Fruit fly (Drosophila melanogaster) whole organism, embryonic: ENCODE measurements around the gene CaMKI.

ENCODE experiments used
- BEAF-32 ChIP-seq: fragments of 200-800 bp; sonication (Bioruptor generic); optimal IDR thresholded peaks from 3 replicates; lab custom pipeline; 2017; ENCODE audit warnings: missing biosample characterization, missing genetic modification characterization, mild to moderate bottlenecking, moderate library complexity, missing genetic modification reagents
- Bgb ChIP-seq: fragments of 200-800 bp; sonication (Bioruptor generic); IDR thresholded peaks from 2 replicates; pipeline ENCODE4 v1.3.6; 2022; ENCODE audit warnings: missing biosample characterization, missing genetic modification characterization; ENCODE audit not compliant: partially characterized antibody
- Bteb2 ChIP-seq: fragments of 200-800 bp; sonication (Bioruptor generic); optimal IDR thresholded peaks from 2 replicates; lab custom pipeline; 2016; ENCODE audit warnings: missing biosample characterization, missing genetic modification characterization
- CG10565 ChIP-seq: fragments of 200-800 bp; sonication (Bioruptor generic); optimal IDR thresholded peaks from 3 replicates; lab custom pipeline; 2016; ENCODE audit warnings: missing biosample characterization, mild to moderate bottlenecking, missing genetic modification characterization
- CG13287 ChIP-seq: fragments of 200-800 bp; sonication (Bioruptor generic); IDR thresholded peaks from 2 replicates; pipeline ENCODE4 v1.3.6; 2022; ENCODE audit warnings: missing biosample characterization, missing genetic modification characterization; ENCODE audit not compliant: partially characterized antibody
- CG13296 ChIP-seq: fragments of 200-800 bp; sonication (Bioruptor generic); optimal IDR thresholded peaks from 3 replicates; lab custom pipeline; 2018; ENCODE audit warnings: missing biosample characterization, mild to moderate bottlenecking, missing genetic modification characterization
- CG15479 ChIP-seq: fragments of 200-800 bp; sonication (Bioruptor generic); optimal IDR thresholded peaks from 3 replicates; lab custom pipeline; 2019; ENCODE audit warnings: missing biosample characterization, mild to moderate bottlenecking, missing genetic modification characterization, moderate library complexity
- CG15696 ChIP-seq: fragments of 200-800 bp; sonication (Bioruptor generic); optimal IDR thresholded peaks from 2 replicates; lab custom pipeline; 2019; ENCODE audit warnings: missing biosample characterization, mild to moderate bottlenecking, missing genetic modification characterization, moderate library complexity
- CG16863 ChIP-seq: fragments of 200-800 bp; sonication (Bioruptor generic); optimal IDR thresholded peaks from 3 replicates; lab custom pipeline; 2016; ENCODE audit warnings: missing biosample characterization, missing genetic modification characterization
- CG17568 ChIP-seq: fragments of 200-800 bp; sonication (Bioruptor generic); optimal IDR thresholded peaks from 2 replicates; lab custom pipeline; 2018; ENCODE audit warnings: missing biosample characterization, mild to moderate bottlenecking, missing genetic modification characterization, moderate library complexity
- CG1792 ChIP-seq: fragments of 200-800 bp; sonication (Bioruptor generic); optimal IDR thresholded peaks from 2 replicates; lab custom pipeline; 2016; ENCODE audit warnings: missing biosample characterization, missing genetic modification characterization
- CG18011 ChIP-seq: fragments of 200-800 bp; sonication (Bioruptor generic); optimal IDR thresholded peaks from 2 replicates; lab custom pipeline; 2017; ENCODE audit warnings: missing biosample characterization, missing genetic modification characterization, mild to moderate bottlenecking, moderate library complexity, missing genotype
- CG2678 ChIP-seq: fragments of 200-800 bp; sonication (Bioruptor generic); optimal IDR thresholded peaks from 3 replicates; lab custom pipeline; 2019; ENCODE audit warnings: missing biosample characterization, mild to moderate bottlenecking, missing genetic modification characterization, moderate library complexity
- CG34376 ChIP-seq: fragments of 200-800 bp; sonication (Bioruptor generic); optimal IDR thresholded peaks from 2 replicates; lab custom pipeline; 2018; ENCODE audit warnings: missing biosample characterization, mild to moderate bottlenecking, missing genetic modification characterization
- CG3838 ChIP-seq: fragments of 200-800 bp; sonication (Bioruptor generic); optimal IDR thresholded peaks from 3 replicates; lab custom pipeline; 2016; ENCODE audit warnings: missing biosample characterization, missing genetic modification characterization
- CG8924 ChIP-seq: fragments of 200-800 bp; optimal IDR thresholded peaks from 3 replicates; lab custom pipeline; 2019; ENCODE audit warnings: missing biosample characterization, mild to moderate bottlenecking, missing genetic modification characterization, moderate library complexity
- CG9727 ChIP-seq: fragments of 200-800 bp; sonication (Bioruptor generic); optimal IDR thresholded peaks from 3 replicates; lab custom pipeline; 2017; ENCODE audit warnings: missing biosample characterization, mild to moderate bottlenecking, missing genetic modification characterization
- CoRest ChIP-seq: fragments of 200-800 bp; sonication (Bioruptor generic); optimal IDR thresholded peaks from 3 replicates; lab custom pipeline; 2018; ENCODE audit warnings: missing biosample characterization, mild to moderate bottlenecking, missing genetic modification characterization, moderate library complexity
- D19A ChIP-seq: fragments of 200-800 bp; optimal IDR thresholded peaks from 3 replicates; lab custom pipeline; 2019; ENCODE audit warnings: missing biosample characterization, mild to moderate bottlenecking, missing genetic modification characterization, moderate library complexity
- Dll ChIP-seq: fragments of 200-800 bp; sonication (Bioruptor generic); IDR thresholded peaks from 4 replicates; pipeline ENCODE4 v1.3.6; 2022; ENCODE audit warnings: missing biosample characterization, missing genetic modification characterization; ENCODE audit not compliant: partially characterized antibody
- Eip74EF ChIP-seq, 2 experiments: fragments of 200-800 bp in 1 of 2; fragments of >200 bp in 1 of 2; sonication (Bioruptor generic) in 1 of 2; optimal IDR thresholded peaks; 2 replicates each; lab custom pipeline; 2017 to 2019; ENCODE audit warnings: missing biosample characterization in 2 of 2, missing genetic modification characterization in 2 of 2, mild to moderate bottlenecking in 1 of 2, moderate library complexity in 1 of 2
- HLH3B ChIP-seq: fragments of 200-800 bp; sonication (Bioruptor generic); IDR thresholded peaks from 2 replicates; pipeline ENCODE4 v1.3.6; 2022; ENCODE audit warnings: missing biosample characterization, missing genetic modification characterization
- HLHmδ ChIP-seq: fragments of 200-800 bp; sonication (Bioruptor generic); optimal IDR thresholded peaks from 2 replicates; lab custom pipeline; 2018; ENCODE audit warnings: missing biosample characterization, mild to moderate bottlenecking, missing genetic modification characterization, moderate library complexity
- Hand ChIP-seq: fragments of 200-800 bp; sonication (Bioruptor generic); optimal IDR thresholded peaks from 2 replicates; lab custom pipeline; 2017; ENCODE audit warnings: mild to moderate bottlenecking, missing biosample characterization, missing genetic modification reagents, missing genetic modification characterization
- Hr78 ChIP-seq, 2 experiments: fragments of 200-800 bp in 1 of 2; fragments of >200 bp in 1 of 2; sonication (Bioruptor generic) in 1 of 2; optimal IDR thresholded peaks; 2 replicates each; lab custom pipeline; 2017 to 2019; ENCODE audit warnings: missing biosample characterization in 2 of 2, missing genetic modification characterization in 2 of 2, mild to moderate bottlenecking in 1 of 2, moderate library complexity in 1 of 2
- Lim3 ChIP-seq: fragments of 200-800 bp; sonication (Bioruptor generic); IDR thresholded peaks from 2 replicates; pipeline ENCODE4 v1.3.6; 2022; ENCODE audit warnings: missing biosample characterization, missing genetic modification characterization
- Mad ChIP-seq: fragments of 200-800 bp; sonication (Bioruptor generic); optimal IDR thresholded peaks from 2 replicates; lab custom pipeline; 2016; ENCODE audit warnings: missing biosample characterization, missing genetic modification characterization
- NC2α ChIP-seq: fragments of 200-800 bp; sonication (Bioruptor generic); optimal IDR thresholded peaks from 2 replicates; lab custom pipeline; 2016; ENCODE audit warnings: missing biosample characterization, missing genetic modification characterization
- Oaz ChIP-seq: fragments of 200-800 bp; sonication (Bioruptor generic); IDR thresholded peaks from 2 replicates; pipeline ENCODE4 v1.3.6; 2022; ENCODE audit warnings: missing biosample characterization, missing genetic modification characterization
- Pdp1 ChIP-seq, 2 experiments: fragments of 200-800 bp; sonication (Bioruptor generic); optimal IDR thresholded peaks; 3 replicates each; lab custom pipeline; 2016; ENCODE audit warnings: missing biosample characterization in 2 of 2, missing genetic modification characterization in 2 of 2, mild to moderate bottlenecking in 1 of 2, moderate library complexity in 1 of 2
- Scr ChIP-seq: fragments of 200-800 bp; sonication (Bioruptor generic); IDR thresholded peaks from 2 replicates; pipeline ENCODE4 v1.3.6; 2022; ENCODE audit warnings: missing biosample characterization, missing genetic modification characterization; ENCODE audit not compliant: partially characterized antibody
- Sox102F ChIP-seq: fragments of 200-800 bp; sonication (Bioruptor generic); optimal IDR thresholded peaks from 2 replicates; lab custom pipeline; 2018; ENCODE audit warnings: missing biosample characterization, mild to moderate bottlenecking, missing genetic modification characterization, moderate library complexity
- Trl ChIP-seq, 3 experiments: fragments of >200 bp in 2 of 3; fragments of 200-800 bp in 1 of 3; sonication (Bioruptor generic) in 1 of 3; optimal IDR thresholded peaks; 2 replicates in 1 of 3; 3 replicates in 2 of 3; lab custom pipeline; 2016 to 2017; ENCODE audit warnings: missing biosample characterization in 1 of 3, missing genetic modification characterization in 1 of 3
- bsh ChIP-seq, 2 experiments: fragments of 200-800 bp; sonication (Bioruptor generic); optimal IDR thresholded peaks; 2 replicates each; lab custom pipeline; 2017 to 2018; ENCODE audit warnings: mild to moderate bottlenecking in 2 of 2, missing biosample characterization in 2 of 2, missing genetic modification characterization in 2 of 2, moderate library complexity in 1 of 2
- cg ChIP-seq: fragments of 200-800 bp; sonication (Bioruptor generic); optimal IDR thresholded peaks from 3 replicates; lab custom pipeline; 2019; ENCODE audit warnings: missing biosample characterization, mild to moderate bottlenecking, missing genetic modification characterization, moderate library complexity
- chn ChIP-seq: fragments of 200-800 bp; sonication (Bioruptor generic); optimal IDR thresholded peaks from 2 replicates; lab custom pipeline; 2016; ENCODE audit warnings: missing biosample characterization, missing genetic modification characterization
- corto ChIP-seq: fragments of 200-800 bp; sonication (Bioruptor generic); optimal IDR thresholded peaks from 2 replicates; lab custom pipeline; 2016; ENCODE audit warnings: missing biosample characterization, mild to moderate bottlenecking, missing genetic modification characterization, moderate library complexity
- eve ChIP-seq, 2 experiments: fragments of >200 bp; optimal IDR thresholded peaks; 2 replicates each; lab custom pipeline; 2017; ENCODE audit warnings: missing biosample characterization in 2 of 2, missing genetic modification characterization in 2 of 2
- fd3F ChIP-seq: fragments of 200-800 bp; sonication (Bioruptor generic); optimal IDR thresholded peaks from 2 replicates; lab custom pipeline; 2018; ENCODE audit warnings: missing biosample characterization, mild to moderate bottlenecking, missing genetic modification characterization, moderate library complexity
- grn ChIP-seq: fragments of 200-800 bp; sonication (Bioruptor generic); optimal IDR thresholded peaks from 3 replicates; lab custom pipeline; 2017; ENCODE audit warnings: missing biosample characterization, missing genetic modification characterization
- her ChIP-seq: fragments of 200-800 bp; sonication (Bioruptor generic); optimal IDR thresholded peaks from 2 replicates; lab custom pipeline; 2016; ENCODE audit warnings: missing biosample characterization, missing genetic modification characterization
- pan ChIP-seq, 4 experiments: fragments of >200 bp in 3 of 4; fragments of 200-800 bp in 1 of 4; sonication (Bioruptor generic) in 1 of 4; optimal IDR thresholded peaks in 3 of 4; IDR thresholded peaks in 1 of 4; 2 replicates each; pipeline versions ENCODE4 v1.3.6 to Lab custom; 2017 to 2022; ENCODE audit warnings: missing biosample characterization in 2 of 4, missing genetic modification characterization in 2 of 4, mixed read lengths in 1 of 4
- phol ChIP-seq: fragments of 200-800 bp; sonication (Bioruptor generic); optimal IDR thresholded peaks from 3 replicates; lab custom pipeline; 2018; ENCODE audit warnings: missing biosample characterization, mild to moderate bottlenecking, missing genetic modification characterization, moderate library complexity
- prd ChIP-seq, 3 experiments: fragments of >200 bp in 2 of 3; fragments of 200-800 bp in 1 of 3; sonication (Bioruptor generic) in 1 of 3; optimal IDR thresholded peaks in 2 of 3; IDR thresholded peaks in 1 of 3; 2 replicates in 2 of 3; 3 replicates in 1 of 3; pipeline versions ENCODE4 v1.3.6 to Lab custom; 2017 to 2022; ENCODE audit warnings: missing biosample characterization in 1 of 3, missing genetic modification characterization in 1 of 3
- rib ChIP-seq: fragments of 200-800 bp; sonication (Bioruptor generic); IDR thresholded peaks from 2 replicates; pipeline ENCODE4 v1.3.6; 2022; ENCODE audit warnings: missing biosample characterization, missing genetic modification characterization
- sqz ChIP-seq: fragments of 200-800 bp; sonication (Bioruptor generic); optimal IDR thresholded peaks from 3 replicates; lab custom pipeline; 2018; ENCODE audit warnings: missing biosample characterization, mild to moderate bottlenecking, missing genetic modification characterization

Gene CaMKI

dm6 chr4:501479-501993 lies 56.2 kb downstream of the CaMKI start, which contains the start of gene zfh2 (continued):
- TF ChIP-seq prd (optimal IDR thresholded peaks at IDR 0.05; lab: Kevin White, UChicago) (no peak), prd (GFP tag; IDR thresholded peaks at IDR 0.05; lab: Robert Waterston, UW) (peak; percentile 34; the same call in 1 of the 3 replicates), CG17568 (peak; percentile 51), Scr (GFP tag; lab: Robert Waterston, UW) (peak; percentile 40; the same call in 1 of the 2 replicates), Bgb (GFP tag; lab: Robert Waterston, UW) (no peak), cg (GFP tag; lab: Kevin White, UChicago) (peak; percentile 81), CG15479 (GFP tag; lab: Kevin White, UChicago) (peak; percentile 42), Trl (optimal IDR thresholded peaks at IDR 0.05; lab: Kevin White, UChicago) (peak; percentile 98), Trl (GFP tag; optimal IDR thresholded peaks at IDR 0.05; lab: Kevin White, UChicago) (peak; percentile 63), CG8924 (peak; percentile 55), fd3F (GFP tag; lab: Kevin White, UChicago) (no peak), corto (GFP tag; lab: Kevin White, UChicago) (peak; percentile 26), Dll (GFP tag; lab: Robert Waterston, UW) (peak; percentile 61; the same call in 3 of the 4 replicates), CG10565 (GFP tag; lab: Kevin White, UChicago) (no peak), Mad (no peak), NC2α (GFP tag; lab: Kevin White, UChicago) (no peak), CG16863 (GFP tag; lab: Kevin White, UChicago) (no peak), D19A (tag; lab: Kevin White, UChicago) (peak; percentile 23), Pdp1 (GFP tag; optimal IDR thresholded peaks at IDR 0.05; lab: Kevin White, UChicago) (peak in 1 of 2 experiments; percentile 43), sqz (peak; percentile 96), CG13287 (GFP tag; lab: Robert Waterston, UW) (peak; percentile 50; the same call in 1 of the 2 replicates), chn (GFP tag; lab: Kevin White, UChicago) (no peak), CG13296 (GFP tag; lab: Kevin White, UChicago) (peak; percentile 28), CG34376 (GFP tag; lab: Kevin White, UChicago) (peak; percentile 35), grn (no peak), eve (GFP tag; optimal IDR thresholded peaks at IDR 0.05; lab: Kevin White, UChicago) (peak in 1 of 2 experiments; percentile 53), CG1792 (peak; percentile 18), Hr78 (GFP tag; optimal IDR thresholded peaks at IDR 0.05; lab: Kevin White, UChicago) (no peak), CG9727 (peak; percentile 8), CG3838 (GFP tag; lab: Kevin White, UChicago) (no peak), CG2678 (tag; lab: Kevin White, UChicago) (peak; percentile 9), CG18011 (GFP tag; lab: Kevin White, UChicago) (no peak), Hand (GFP tag; lab: Kevin White, UChicago) (peak; percentile 16), Bteb2 (GFP tag; lab: Kevin White, UChicago) (peak; percentile 5), Eip74EF (GFP tag; optimal IDR thresholded peaks at IDR 0.05; lab: Kevin White, UChicago) (peak in 1 of 2 experiments; percentile 40), rib (peak; percentile 70), pan (optimal IDR thresholded peaks at IDR 0.05; lab: Kevin White, UChicago) (no peak), pan (GFP tag; optimal IDR thresholded peaks at IDR 0.05 in 1 of 2, IDR thresholded peaks at IDR 0.05 in 1 of 2) (peak in 1 of 2 experiments; percentile 25), CG15696 (tag; lab: Kevin White, UChicago) (no peak), BEAF-32 (GFP tag; lab: Kevin White, UChicago) (no peak), Oaz (GFP tag; lab: Robert Waterston, UW) (no peak), Sox102F (GFP tag; lab: Kevin White, UChicago) (no peak), bsh (GFP tag; optimal IDR thresholded peaks at IDR 0.05; lab: Kevin White, UChicago) (peak in 1 of 2 experiments; percentile 63), her (GFP tag; lab: Kevin White, UChicago) (no peak), phol (tag; lab: Kevin White, UChicago) (no peak), CoRest (tag; lab: Kevin White, UChicago) (peak; percentile 7), HLH3B (GFP tag; lab: Robert Waterston, UW) (no peak), HLHmδ (peak; percentile 62), Lim3 (GFP tag; lab: Robert Waterston, UW) (no peak)
